Fruit fly (Drosophila melanogaster) whole organism, embryonic: ENCODE results near the gene dpr20.

Experiments used
- Abd-B ChIP-seq: fragments of 200-800 bp; sonication (Bioruptor generic); optimal IDR thresholded peaks from 2 replicates; lab custom pipeline; 2018; ENCODE audit warnings: missing biosample characterization, mild to moderate bottlenecking, missing genetic modification characterization, moderate library complexity
- Aef1 ChIP-seq: fragments of 200-800 bp; sonication (Bioruptor generic); IDR thresholded peaks from 3 replicates; pipeline ENCODE4 v1.3.6; 2022; ENCODE audit warnings: missing biosample characterization, missing genetic modification characterization
- BtbVII ChIP-seq: fragments of 200-800 bp; sonication (Bioruptor generic); optimal IDR thresholded peaks from 3 replicates; lab custom pipeline; 2017; ENCODE audit warnings: missing biosample characterization, mild to moderate bottlenecking, missing genetic modification characterization
- CG1024 ChIP-seq: fragments of 200-800 bp; sonication (Bioruptor generic); IDR thresholded peaks from 2 replicates; pipeline ENCODE4 v1.3.6; 2022; ENCODE audit warnings: missing biosample characterization, missing genetic modification characterization
- CG10462 ChIP-seq: fragments of 200-800 bp; sonication (Bioruptor generic); optimal IDR thresholded peaks from 2 replicates; lab custom pipeline; 2016; ENCODE audit warnings: missing biosample characterization, missing genetic modification characterization
- CG13775 ChIP-seq: fragments of 200-800 bp; sonication (Bioruptor generic); optimal IDR thresholded peaks from 3 replicates; lab custom pipeline; 2017; ENCODE audit warnings: missing biosample characterization, mild to moderate bottlenecking, missing genetic modification characterization
- CG15479 ChIP-seq: fragments of 200-800 bp; sonication (Bioruptor generic); optimal IDR thresholded peaks from 3 replicates; lab custom pipeline; 2019; ENCODE audit warnings: missing biosample characterization, mild to moderate bottlenecking, missing genetic modification characterization, moderate library complexity
- CG15514 ChIP-seq: fragments of 200-800 bp; sonication (Bioruptor generic); optimal IDR thresholded peaks from 3 replicates; lab custom pipeline; 2017; ENCODE audit warnings: missing biosample characterization, missing genetic modification characterization, mild to moderate bottlenecking, moderate library complexity, missing genetic modification reagents
- CG15696 ChIP-seq: fragments of 200-800 bp; sonication (Bioruptor generic); optimal IDR thresholded peaks from 2 replicates; lab custom pipeline; 2019; ENCODE audit warnings: missing biosample characterization, mild to moderate bottlenecking, missing genetic modification characterization, moderate library complexity
- CG17186 ChIP-seq: fragments of 200-800 bp; sonication (Bioruptor generic); optimal IDR thresholded peaks from 3 replicates; lab custom pipeline; 2017; ENCODE audit warnings: missing biosample characterization, missing genetic modification reagents, missing genetic modification characterization
- CG17385 ChIP-seq: fragments of 200-800 bp; sonication (Bioruptor generic); optimal IDR thresholded peaks from 3 replicates; lab custom pipeline; 2018; ENCODE audit warnings: missing biosample characterization, mild to moderate bottlenecking, missing genetic modification characterization
- CG18599 ChIP-seq: fragments of 200-800 bp; sonication (Bioruptor generic); optimal IDR thresholded peaks from 3 replicates; lab custom pipeline; 2017; ENCODE audit warnings: missing biosample characterization, missing genetic modification characterization, mild to moderate bottlenecking, moderate library complexity, missing genetic modification reagents
- CG31224 ChIP-seq: fragments of 200-800 bp; sonication (Bioruptor generic); IDR thresholded peaks from 2 replicates; pipeline ENCODE4 v1.3.6; 2022; ENCODE audit warnings: missing biosample characterization, missing genetic modification characterization
- CG32532 ChIP-seq: fragments of 200-800 bp; sonication (Bioruptor generic); IDR thresholded peaks from 2 replicates; pipeline ENCODE4 v1.3.6; 2022; ENCODE audit warnings: missing biosample characterization, missing genetic modification characterization
- CG3847 ChIP-seq: fragments of 200-800 bp; sonication (Bioruptor generic); IDR thresholded peaks from 2 replicates; pipeline ENCODE4 v1.3.6; 2022; ENCODE audit warnings: missing biosample characterization, missing genetic modification characterization
- CG4282 ChIP-seq: fragments of 200-800 bp; sonication (Bioruptor generic); optimal IDR thresholded peaks from 2 replicates; lab custom pipeline; 2016; ENCODE audit warnings: missing biosample characterization, missing genetic modification characterization
- CG5180 ChIP-seq: fragments of 200-800 bp; sonication (Bioruptor generic); optimal IDR thresholded peaks from 3 replicates; lab custom pipeline; 2017; ENCODE audit warnings: missing biosample characterization, missing genetic modification characterization, mild to moderate bottlenecking, moderate library complexity, missing genetic modification reagents
- CG6254 ChIP-seq: fragments of 200-800 bp; sonication (Bioruptor generic); optimal IDR thresholded peaks from 3 replicates; lab custom pipeline; 2017; ENCODE audit warnings: mild to moderate bottlenecking, missing biosample characterization, missing genetic modification reagents, missing genetic modification characterization
- CG7372 ChIP-seq: fragments of 200-800 bp; sonication (Bioruptor generic); IDR thresholded peaks from 2 replicates; pipeline ENCODE4 v1.3.6; 2022; ENCODE audit warnings: missing biosample characterization, missing genetic modification characterization
- CG9437 ChIP-seq: fragments of 200-800 bp; sonication (Bioruptor generic); optimal IDR thresholded peaks from 2 replicates; lab custom pipeline; 2018; ENCODE audit warnings: missing biosample characterization, mild to moderate bottlenecking, missing genetic modification characterization
- CTCF ChIP-seq: fragments of 200-800 bp; sonication (Bioruptor generic); optimal IDR thresholded peaks from 2 replicates; lab custom pipeline; 2017; ENCODE audit warnings: missing biosample characterization, mild to moderate bottlenecking, missing genetic modification characterization, moderate library complexity
- Dbx ChIP-seq: fragments of 200-800 bp; sonication (Bioruptor generic); IDR thresholded peaks from 3 replicates; pipeline ENCODE4 v1.3.6; 2022; ENCODE audit warnings: missing biosample characterization, missing genetic modification characterization
- ERR ChIP-seq: fragments of 200-800 bp; sonication (Bioruptor generic); optimal IDR thresholded peaks from 2 replicates; lab custom pipeline; 2016; ENCODE audit warnings: missing biosample characterization, missing genetic modification characterization
- Ets65A ChIP-seq: fragments of 200-800 bp; sonication (Bioruptor generic); peaks from one replicate; lab custom pipeline; 2016; ENCODE audit warnings: missing biosample characterization, missing genetic modification characterization
- GATAe ChIP-seq: fragments of 200-800 bp; sonication (Bioruptor generic); conservative IDR thresholded peaks from 2 replicates; pipeline ENCODE4 v1.3.6; 2022; ENCODE audit warnings: missing biosample characterization, missing genetic modification characterization
- Hr78 ChIP-seq, 2 experiments: fragments of 200-800 bp in 1 of 2; fragments of >200 bp in 1 of 2; sonication (Bioruptor generic) in 1 of 2; optimal IDR thresholded peaks; 2 replicates each; lab custom pipeline; 2017 to 2019; ENCODE audit warnings: missing biosample characterization in 2 of 2, missing genetic modification characterization in 2 of 2, mild to moderate bottlenecking in 1 of 2, moderate library complexity in 1 of 2
- Kr ChIP-seq: fragments of 200-800 bp; sonication (Bioruptor generic); optimal IDR thresholded peaks from 2 replicates; lab custom pipeline; 2017; ENCODE audit warnings: missing biosample characterization, mild to moderate bottlenecking, missing genetic modification characterization
- Mrtf ChIP-seq: fragments of 200-800 bp; sonication (Bioruptor generic); IDR thresholded peaks from 3 replicates; pipeline ENCODE4 v1.3.6; 2022; ENCODE audit warnings: missing biosample characterization, missing genetic modification characterization
- Trl ChIP-seq, 3 experiments: fragments of >200 bp in 2 of 3; fragments of 200-800 bp in 1 of 3; sonication (Bioruptor generic) in 1 of 3; optimal IDR thresholded peaks; 2 replicates in 1 of 3; 3 replicates in 2 of 3; lab custom pipeline; 2016 to 2017; ENCODE audit warnings: missing biosample characterization in 1 of 3, missing genetic modification characterization in 1 of 3
- abd-A ChIP-seq: fragments of 200-800 bp; sonication (Bioruptor generic); optimal IDR thresholded peaks from 3 replicates; lab custom pipeline; 2019; ENCODE audit warnings: missing biosample characterization, mild to moderate bottlenecking, missing genetic modification characterization, moderate library complexity
- chinmo ChIP-seq: fragments of 200-800 bp; sonication (Bioruptor generic); IDR thresholded peaks from 4 replicates; pipeline ENCODE4 v1.3.6; 2022; ENCODE audit warnings: missing biosample characterization, missing genetic modification characterization; ENCODE audit not compliant: partially characterized antibody
- crp ChIP-seq, 2 experiments: fragments of 200-800 bp; sonication (Bioruptor generic); optimal IDR thresholded peaks; 2 replicates in 1 of 2; 3 replicates in 1 of 2; lab custom pipeline; 2017; ENCODE audit warnings: missing biosample characterization in 2 of 2, missing genetic modification characterization in 2 of 2, mild to moderate bottlenecking in 1 of 2, moderate library complexity in 1 of 2
- dpn ChIP-seq, 2 experiments: fragments of 200-800 bp; sonication (Bioruptor generic); optimal IDR thresholded peaks; 3 replicates each; lab custom pipeline; 2016; ENCODE audit warnings: missing biosample characterization in 2 of 2, missing genetic modification characterization in 2 of 2
- dysf ChIP-seq: fragments of 200-800 bp; sonication (Bioruptor generic); IDR thresholded peaks from 3 replicates; pipeline ENCODE4 v1.3.6; 2022; ENCODE audit warnings: missing biosample characterization, missing genetic modification characterization
- gsb ChIP-seq: fragments of 200-800 bp; sonication (Bioruptor generic); IDR thresholded peaks from 2 replicates; pipeline ENCODE4 v1.3.6; 2022; ENCODE audit warnings: missing biosample characterization, missing genetic modification characterization
- ken ChIP-seq: fragments of 200-800 bp; sonication (Bioruptor generic); IDR thresholded peaks from 3 replicates; pipeline ENCODE4 v1.3.6; 2022; ENCODE audit warnings: missing biosample characterization, missing genetic modification characterization
- lmd ChIP-seq: fragments of 200-800 bp; sonication (Bioruptor generic); IDR thresholded peaks from 2 replicates; pipeline ENCODE4 v1.3.6; 2022; ENCODE audit warnings: missing biosample characterization, missing genetic modification characterization
- maf-S ChIP-seq: fragments of 200-800 bp; sonication (Bioruptor generic); optimal IDR thresholded peaks from 2 replicates; lab custom pipeline; 2016; ENCODE audit warnings: missing biosample characterization, missing genetic modification characterization
- mirr ChIP-seq: fragments of 200-800 bp; sonication (Bioruptor generic); optimal IDR thresholded peaks from 3 replicates; lab custom pipeline; 2018; ENCODE audit warnings: missing biosample characterization, mild to moderate bottlenecking, missing genetic modification characterization
- nmo ChIP-seq: fragments of 200-800 bp; sonication (Bioruptor generic); optimal IDR thresholded peaks from 2 replicates; lab custom pipeline; 2018; ENCODE audit warnings: missing biosample characterization, mild to moderate bottlenecking, missing genetic modification characterization, moderate library complexity
- pan ChIP-seq, 4 experiments: fragments of >200 bp in 3 of 4; fragments of 200-800 bp in 1 of 4; sonication (Bioruptor generic) in 1 of 4; optimal IDR thresholded peaks in 3 of 4; IDR thresholded peaks in 1 of 4; 2 replicates each; pipeline versions ENCODE4 v1.3.6 to Lab custom; 2017 to 2022; ENCODE audit warnings: missing biosample characterization in 2 of 4, missing genetic modification characterization in 2 of 4, mixed read lengths in 1 of 4
- pho ChIP-seq: fragments of 200-800 bp; sonication (Bioruptor generic); optimal IDR thresholded peaks from 2 replicates; lab custom pipeline; 2016; ENCODE audit warnings: missing biosample characterization, missing genetic modification characterization
- sim ChIP-seq: fragments of 200-800 bp; sonication (Bioruptor generic); IDR thresholded peaks from 2 replicates; pipeline ENCODE4 v1.3.6; 2022; ENCODE audit warnings: missing biosample characterization, missing genetic modification characterization
- sr ChIP-seq: fragments of 200-800 bp; sonication (Bioruptor generic); IDR thresholded peaks from 3 replicates; pipeline ENCODE4 v1.3.6; 2022; ENCODE audit warnings: missing biosample characterization, missing genetic modification characterization
- trem ChIP-seq: fragments of 200-800 bp; optimal IDR thresholded peaks from 3 replicates; lab custom pipeline; 2019; ENCODE audit warnings: missing biosample characterization, mild to moderate bottlenecking, missing genetic modification characterization, moderate library complexity
- twi ChIP-seq: fragments of 200-800 bp; optimal IDR thresholded peaks from 2 replicates; lab custom pipeline; 2019; ENCODE audit warnings: missing biosample characterization, mild to moderate bottlenecking, missing genetic modification characterization, moderate library complexity
- usp ChIP-seq: fragments of >200 bp; optimal IDR thresholded peaks from 2 replicates; lab custom pipeline; 2017; ENCODE audit warnings: missing biosample characterization, missing genetic modification characterization

dpr20 gene

dm6 chr3L:884239-884638 is 27.2 kb upstream of the dpr20 start (continued):
- TF ChIP-seq CG9437 (GFP tag; lab: Kevin White, UChicago): no peak
- TF ChIP-seq CG3847 (GFP tag; lab: Robert Waterston, UW): no peak
- TF ChIP-seq crp (GFP tag; optimal IDR thresholded peaks at IDR 0.05; lab: Kevin White, UChicago): no peak
- peak; percentile 66 for TF ChIP-seq CG18599 (GFP tag; lab: Kevin White, UChicago)
- 0 out of 2 replicates have a peak, but pooled peaks have one; percentile 10 for TF ChIP-seq GATAe
- no peak for TF ChIP-seq CG15479 (GFP tag; lab: Kevin White, UChicago)
- TF ChIP-seq gsb (GFP tag; lab: Robert Waterston, UW): no peak
- TF ChIP-seq lmd: peak; percentile 25; the same call in 1 of the 2 replicates
- TF ChIP-seq CG17186: no peak
- peak in 1 of 2 experiments; percentile 8 for TF ChIP-seq dpn (GFP tag; optimal IDR thresholded peaks at IDR 0.05; lab: Kevin White, UChicago)
- TF ChIP-seq CG32532 (GFP tag; lab: Robert Waterston, UW): peak; percentile 58
- TF ChIP-seq pan (optimal IDR thresholded peaks at IDR 0.05; lab: Kevin White, UChicago): no peak
- TF ChIP-seq pan (GFP tag; optimal IDR thresholded peaks at IDR 0.05 in 1 of 2, IDR thresholded peaks at IDR 0.05 in 1 of 2): peak in 1 of 2 experiments; percentile 27
- peak; percentile 10; the same call in 1 of the 3 replicates for TF ChIP-seq Mrtf (GFP tag; lab: Robert Waterston, UW)
- TF ChIP-seq Dbx (GFP tag; lab: Robert Waterston, UW): peak; percentile 54; the same call in 2 of the 3 replicates
- TF ChIP-seq trem (tag; lab: Kevin White, UChicago): no peak
- no peak for TF ChIP-seq Kr (GFP tag; lab: Kevin White, UChicago)
- TF ChIP-seq CG6254 (GFP tag; lab: Kevin White, UChicago): no peak
- TF ChIP-seq CG5180: no peak
- TF ChIP-seq dysf (GFP tag; lab: Robert Waterston, UW): peak; percentile 40; the same call in 1 of the 3 replicates
- TF ChIP-seq CG13775 (GFP tag; lab: Kevin White, UChicago): no peak
- 0 out of 2 replicates have a peak, but pooled peaks have one; percentile 25 for TF ChIP-seq CG31224 (GFP tag; lab: Robert Waterston, UW)

dm6 chr3L:883786-884185 is 26.7 kb upstream of the dpr20 start:
- TF ChIP-seq ERR (GFP tag; lab: Kevin White, UChicago) (no peak), CG7372 (GFP tag; lab: Robert Waterston, UW) (peak; percentile 12; the same call in 1 of the 2 replicates), chinmo (GFP tag; lab: Robert Waterston, UW) (0 out of 4 replicates have a peak, but pooled peaks have one; percentile 10), CG10462 (GFP tag; lab: Kevin White, UChicago) (no peak), CG15514 (GFP tag; lab: Kevin White, UChicago) (peak; percentile 20), CG4282 (GFP tag; lab: Kevin White, UChicago) (no peak)

dm6 chr3L:882892-883255 is 25.8 kb upstream of the dpr20 start:
- TF ChIP-seq Ets65A: peak; percentile 40
- no peak for TF ChIP-seq pho (GFP tag; lab: Kevin White, UChicago)
- TF ChIP-seq CG17385 (GFP tag; lab: Kevin White, UChicago): peak; percentile 85
- TF ChIP-seq CG15514 (GFP tag; lab: Kevin White, UChicago): peak; percentile 7
- no peak for TF ChIP-seq nmo
- TF ChIP-seq Hr78 (GFP tag; optimal IDR thresholded peaks at IDR 0.05; lab: Kevin White, UChicago): peak in 1 of 2 experiments; percentile 51
- TF ChIP-seq usp (GFP tag; lab: Kevin White, UChicago): no peak
- peak; percentile 70 for TF ChIP-seq abd-A (tag; lab: Kevin White, UChicago)
- no peak for TF ChIP-seq Aef1
- peak; percentile 41; the same call in 1 of the 2 replicates for TF ChIP-seq CG1024 (GFP tag; lab: Robert Waterston, UW)
- TF ChIP-seq CTCF: peak; percentile 91
- peak; percentile 34 for TF ChIP-seq mirr (GFP tag; lab: Kevin White, UChicago)
- no peak for TF ChIP-seq Abd-B (GFP tag; lab: Kevin White, UChicago)
- peak; percentile 4 for TF ChIP-seq ERR (GFP tag; lab: Kevin White, UChicago)
- no peak for TF ChIP-seq CG15696 (tag; lab: Kevin White, UChicago)
- TF ChIP-seq maf-S (GFP tag; lab: Kevin White, UChicago): no peak
- 0 out of 3 replicates have a peak, but pooled peaks have one; percentile 35 for TF ChIP-seq sr (GFP tag; lab: Robert Waterston, UW)
- TF ChIP-seq ken (GFP tag; lab: Robert Waterston, UW): peak; percentile 20; the same call in 1 of the 3 replicates
- TF ChIP-seq sim (GFP tag; lab: Robert Waterston, UW): no peak
- 0 out of 4 replicates have a peak, but pooled peaks have one; percentile 19 for TF ChIP-seq chinmo (GFP tag; lab: Robert Waterston, UW)
- TF ChIP-seq Trl (optimal IDR thresholded peaks at IDR 0.05; lab: Kevin White, UChicago): peak; percentile 50 to 54
- no peak for TF ChIP-seq Trl (GFP tag; optimal IDR thresholded peaks at IDR 0.05; lab: Kevin White, UChicago)
- no peak for TF ChIP-seq twi (tag; lab: Kevin White, UChicago)
- no peak for TF ChIP-seq BtbVII (GFP tag; lab: Kevin White, UChicago)
